Worm (Caenorhabditis elegans) whole organism, L1 larva: ENCODE results near the gene K03A1.4.

ENCODE experiments used
- C04F5.9 ChIP-seq: sonication (generic microtip); optimal IDR thresholded peaks from 2 replicates; lab custom pipeline; 2016; ENCODE audit warnings: missing genetic modification characterization, missing compliant biosample characterization
- F16B12.6 ChIP-seq: fragments of 150-350 bp; optimal IDR thresholded peaks from 2 replicates; lab custom pipeline; 2014; ENCODE audit warnings: missing biosample characterization, missing genetic modification characterization
- Y116A8C.19 ChIP-seq: sonication (generic microtip); optimal IDR thresholded peaks from 2 replicates; lab custom pipeline; 2016; ENCODE audit warnings: missing compliant biosample characterization, missing genetic modification characterization, borderline replicate concordance
- aha-1 ChIP-seq: fragments of 150-350 bp; optimal IDR thresholded peaks from 2 replicates; lab custom pipeline; 2014; ENCODE audit warnings: missing biosample characterization, missing genetic modification characterization
- alr-1 ChIP-seq: fragments of 200-800 bp; sonication (Bioruptor generic); optimal IDR thresholded peaks from 2 replicates; lab custom pipeline; 2018; ENCODE audit warnings: borderline replicate concordance, mild to moderate bottlenecking, missing genetic modification characterization, missing compliant biosample characterization
- aly-2 ChIP-seq: fragments of 150-350 bp; optimal IDR thresholded peaks from 2 replicates; lab custom pipeline; 2014; ENCODE audit warnings: missing biosample characterization, missing genetic modification characterization
- blmp-1 ChIP-seq: fragments of 150-350 bp; optimal IDR thresholded peaks from 2 replicates; lab custom pipeline; 2014; ENCODE audit warnings: missing biosample characterization, missing genetic modification characterization
- ceh-8 ChIP-seq: fragments of 200-800 bp; sonication (Bioruptor generic); optimal IDR thresholded peaks from 2 replicates; lab custom pipeline; 2018; ENCODE audit warnings: mild to moderate bottlenecking, missing genetic modification characterization, moderate library complexity, missing compliant biosample characterization
- ceh-82 ChIP-seq, 3 experiments: fragments of 150-350 bp in 1 of 3; sonication (generic microtip) in 2 of 3; optimal IDR thresholded peaks; 2 replicates each; lab custom pipeline; 2014 to 2017; ENCODE audit warnings: missing biosample characterization in 3 of 3, missing genetic modification characterization in 3 of 3
- ceh-88 ChIP-seq: fragments of 200-800 bp; sonication (Bioruptor generic); IDR thresholded peaks from 2 replicates; pipeline ENCODE4 v1.3.6; 2022; ENCODE audit warnings: missing genetic modification characterization, missing compliant biosample characterization
- ceh-90 ChIP-seq: sonication (generic microtip); optimal IDR thresholded peaks from 2 replicates; lab custom pipeline; 2016; ENCODE audit warnings: missing genetic modification characterization, missing compliant biosample characterization
- dsc-1 ChIP-seq: sonication (generic microtip); optimal IDR thresholded peaks from 2 replicates; lab custom pipeline; 2016; ENCODE audit warnings: mild to moderate bottlenecking, missing genetic modification characterization, missing compliant biosample characterization
- efl-3 ChIP-seq: fragments of 200-800 bp; sonication (Bioruptor generic); optimal IDR thresholded peaks from 2 replicates; lab custom pipeline; 2018; ENCODE audit warnings: mild to moderate bottlenecking, missing genetic modification characterization, missing compliant biosample characterization
- egl-13 ChIP-seq: sonication (generic microtip); optimal IDR thresholded peaks from 2 replicates; lab custom pipeline; 2016; ENCODE audit warnings: missing genotype, missing genetic modification reagents, missing genetic modification characterization, missing compliant biosample characterization
- elt-3 ChIP-seq, 6 experiments: fragments of 150-350 bp in 1 of 6; sonication (generic microtip); optimal IDR thresholded peaks; 2 replicates each; lab custom pipeline; 2017 to 2018; ENCODE audit warnings: missing biosample characterization in 6 of 6, missing genetic modification characterization in 6 of 6, inconsistent platforms in 1 of 6
- ets-5 ChIP-seq: fragments of 200-800 bp; sonication (Bioruptor generic); IDR thresholded peaks from 2 replicates; pipeline ENCODE4 v1.3.6; 2022; ENCODE audit warnings: missing genetic modification characterization, missing compliant biosample characterization
- fkh-10 ChIP-seq: sonication (generic microtip); optimal IDR thresholded peaks from 2 replicates; lab custom pipeline; 2017; ENCODE audit warnings: missing biosample characterization, missing genetic modification reagents, missing genetic modification characterization
- grh-1 ChIP-seq: fragments of 200-800 bp; sonication (Bioruptor generic); IDR thresholded peaks from 2 replicates; pipeline ENCODE4 v1.3.6; 2022; ENCODE audit warnings: missing genetic modification reagents, missing genetic modification characterization, missing compliant biosample characterization
- hlh-17 ChIP-seq: fragments of 200-800 bp; sonication (Bioruptor generic); optimal IDR thresholded peaks from 2 replicates; lab custom pipeline; 2018; ENCODE audit warnings: missing genetic modification characterization, mild to moderate bottlenecking, missing compliant biosample characterization, moderate library complexity, borderline replicate concordance
- isw-1 ChIP-seq: fragments of 200-800 bp; sonication (Bioruptor generic); IDR thresholded peaks from 2 replicates; pipeline ENCODE4 v1.3.6; 2022; ENCODE audit warnings: missing genetic modification characterization, missing compliant biosample characterization
- jun-1 ChIP-seq: fragments of 150-350 bp; optimal IDR thresholded peaks from 2 replicates; lab custom pipeline; 2014; ENCODE audit warnings: missing biosample characterization, missing genetic modification reagents, missing genetic modification characterization
- lin-14 ChIP-seq: fragments of 200-800 bp; sonication (Bioruptor generic); optimal IDR thresholded peaks from 2 replicates; lab custom pipeline; 2018; ENCODE audit warnings: mild to moderate bottlenecking, missing genetic modification characterization, moderate library complexity, missing compliant biosample characterization
- lin-15B ChIP-seq: fragments of 150-350 bp; sonication (generic microtip); optimal IDR thresholded peaks from 3 replicates; lab custom pipeline; 2014; ENCODE audit warnings: missing biosample characterization, missing genetic modification characterization
- lin-39 ChIP-seq: fragments of 150-350 bp; optimal IDR thresholded peaks from 2 replicates; lab custom pipeline; 2014; ENCODE audit warnings: missing biosample characterization, missing genetic modification reagents, missing genetic modification characterization
- lir-3 ChIP-seq: sonication (generic microtip); optimal IDR thresholded peaks from 2 replicates; lab custom pipeline; 2016; ENCODE audit warnings: mild to moderate bottlenecking, missing genetic modification characterization, moderate library complexity, missing compliant biosample characterization; ENCODE audit not compliant: poor library complexity
- lsy-2 ChIP-seq, 2 experiments: fragments of 150-350 bp; optimal IDR thresholded peaks; 2 replicates each; lab custom pipeline; 2014; ENCODE audit warnings: missing biosample characterization in 2 of 2, missing genetic modification characterization in 2 of 2
- mab-9 ChIP-seq: fragments of 200-800 bp; sonication (Bioruptor generic); IDR thresholded peaks from 2 replicates; pipeline ENCODE4 v1.3.6; 2022; ENCODE audit warnings: missing genetic modification reagents, missing genetic modification characterization, missing compliant biosample characterization
- mep-1 ChIP-seq: fragments of 150-350 bp; optimal IDR thresholded peaks from 2 replicates; lab custom pipeline; 2014; ENCODE audit warnings: missing biosample characterization, missing genetic modification characterization
- nhr-19 ChIP-seq: fragments of 200-800 bp; sonication (Bioruptor generic); conservative IDR thresholded peaks from 2 replicates; pipeline ENCODE4 v1.3.6; 2022; ENCODE audit warnings: missing genetic modification characterization, missing compliant biosample characterization
- nhr-20 ChIP-seq: sonication (generic microtip); optimal IDR thresholded peaks from 2 replicates; lab custom pipeline; 2016; ENCODE audit warnings: mild to moderate bottlenecking, missing genetic modification characterization, missing compliant biosample characterization
- nhr-237 ChIP-seq: fragments of 150-350 bp; optimal IDR thresholded peaks from 2 replicates; lab custom pipeline; 2014; ENCODE audit warnings: missing biosample characterization, missing genetic modification characterization
- nhr-28 ChIP-seq: fragments of 150-350 bp; optimal IDR thresholded peaks from 2 replicates; lab custom pipeline; 2014; ENCODE audit warnings: missing biosample characterization, missing genetic modification characterization
- nhr-47 ChIP-seq: sonication (generic microtip); optimal IDR thresholded peaks from 2 replicates; lab custom pipeline; 2016; ENCODE audit warnings: mild to moderate bottlenecking, missing genetic modification characterization, moderate library complexity, missing compliant biosample characterization
- nhr-71 ChIP-seq: sonication (generic microtip); optimal IDR thresholded peaks from 2 replicates; lab custom pipeline; 2016; ENCODE audit warnings: mild to moderate bottlenecking, missing genetic modification characterization, moderate library complexity, missing compliant biosample characterization
- nhr-76 ChIP-seq: sonication (generic microtip); optimal IDR thresholded peaks from 2 replicates; lab custom pipeline; 2017; ENCODE audit warnings: missing biosample characterization, missing genetic modification characterization
- nhr-77 ChIP-seq: fragments of 150-350 bp; optimal IDR thresholded peaks from 2 replicates; lab custom pipeline; 2014; ENCODE audit warnings: missing biosample characterization, missing genetic modification characterization
- nhr-84 ChIP-seq: sonication (generic microtip); optimal IDR thresholded peaks from 2 replicates; lab custom pipeline; 2017; ENCODE audit warnings: missing biosample characterization, missing genetic modification characterization
- nhr-85 ChIP-seq: sonication (generic microtip); peaks from one replicate; lab custom pipeline; 2016; ENCODE audit warnings: missing genetic modification characterization, inconsistent platforms, missing compliant biosample characterization
- pqm-1 ChIP-seq: sonication (generic microtip); optimal IDR thresholded peaks from 3 replicates; lab custom pipeline; 2017; ENCODE audit warnings: missing biosample characterization, missing genetic modification characterization
- skn-1 ChIP-seq: fragments of 150-350 bp; optimal IDR thresholded peaks from 2 replicates; lab custom pipeline; 2014; ENCODE audit warnings: missing biosample characterization, missing genetic modification characterization
- snpc-4 ChIP-seq: fragments of 150-350 bp; optimal IDR thresholded peaks from 2 replicates; lab custom pipeline; 2014; ENCODE audit warnings: missing biosample characterization, missing genetic modification characterization
- snu-23 ChIP-seq: sonication (generic microtip); optimal IDR thresholded peaks from 2 replicates; lab custom pipeline; 2016; ENCODE audit warnings: missing genetic modification characterization, missing compliant biosample characterization
- sup-37 ChIP-seq: fragments of 200-800 bp; sonication (Bioruptor generic); optimal IDR thresholded peaks from 2 replicates; lab custom pipeline; 2018; ENCODE audit warnings: mild to moderate bottlenecking, missing genetic modification characterization, missing compliant biosample characterization
- tbx-2 ChIP-seq: sonication (generic microtip); optimal IDR thresholded peaks from 2 replicates; lab custom pipeline; 2016; ENCODE audit warnings: missing genetic modification characterization, missing compliant biosample characterization
- tlp-1 ChIP-seq: fragments of 150-350 bp; optimal IDR thresholded peaks from 2 replicates; lab custom pipeline; 2014; ENCODE audit warnings: missing biosample characterization, missing genetic modification characterization
- unc-30 ChIP-seq: sonication (generic microtip); optimal IDR thresholded peaks from 2 replicates; lab custom pipeline; 2017; ENCODE audit warnings: missing biosample characterization, missing genetic modification characterization
- unc-86 ChIP-seq: sonication (generic microtip); optimal IDR thresholded peaks from 2 replicates; lab custom pipeline; 2016; ENCODE audit warnings: missing genetic modification characterization, missing compliant biosample characterization
- vab-15 ChIP-seq: sonication (generic microtip); optimal IDR thresholded peaks from 2 replicates; lab custom pipeline; 2017; ENCODE audit warnings: missing genotype, mild to moderate bottlenecking, missing genetic modification characterization, missing compliant biosample characterization
- xbp-1 ChIP-seq: sonication (generic microtip); optimal IDR thresholded peaks from 2 replicates; lab custom pipeline; 2016; ENCODE audit warnings: missing genetic modification characterization, missing compliant biosample characterization
- zag-1 ChIP-seq: fragments of 150-350 bp; optimal IDR thresholded peaks from 2 replicates; lab custom pipeline; 2014; ENCODE audit warnings: missing biosample characterization, missing genetic modification characterization
- ztf-4 ChIP-seq: fragments of 150-350 bp; optimal IDR thresholded peaks from 2 replicates; lab custom pipeline; 2014; ENCODE audit warnings: missing biosample characterization, missing genetic modification characterization

Gene K03A1.4

DNA sequence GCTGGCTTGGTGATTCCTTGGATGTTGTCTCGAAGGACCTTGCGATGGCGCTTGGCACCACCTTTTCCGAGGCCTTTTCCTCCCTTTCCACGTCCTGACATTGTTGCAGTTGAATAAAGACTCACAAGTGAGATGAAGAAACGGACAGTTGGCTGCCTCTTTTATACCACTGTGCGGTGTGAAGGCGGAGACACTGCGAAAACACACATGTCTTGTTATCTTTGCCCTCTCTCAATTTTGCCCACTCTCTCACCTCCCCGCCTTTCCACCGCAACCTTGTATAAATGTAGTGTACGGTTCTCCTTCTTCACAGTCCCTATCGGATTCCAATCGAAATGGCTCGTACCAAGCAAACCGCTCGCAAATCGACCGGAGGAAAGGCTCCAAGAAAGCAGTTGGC lies 11.2 kb upstream of the K03A1.4 start, which contains the start of the genes his-38 and his-40 (continued):
- TF ChIP-seq lin-15B (no peak), aly-2 (tag; lab: Kevin White, UChicago) (no peak), skn-1 (tag; lab: Kevin White, UChicago) (no peak), lin-14 (GFP tag; lab: Kevin White, UChicago) (peak; percentile 16), nhr-85 (peak; percentile 49), snu-23 (GFP tag; lab: Kevin White, UChicago) (peak; percentile 4), ztf-4 (no peak), nhr-19 (no peak)

ce11 chrX:7306434-7306833 lies 7.9 kb upstream of the K03A1.4 start:
- TF ChIP-seq nhr-237 (tag; lab: Kevin White, UChicago) (peak; percentile 60), ceh-82 (tag; optimal IDR thresholded peaks at IDR 0.05; lab: Kevin White, UChicago) (peak; percentile 20 to 73 (median 38)), lin-14 (GFP tag; lab: Kevin White, UChicago) (peak; percentile 97), ceh-8 (no peak), ceh-90 (tag; lab: Kevin White, UChicago) (no peak), nhr-19 (no peak; the same call in 1 of the 2 replicates), vab-15 (tag; lab: Kevin White, UChicago) (no peak), nhr-77 (tag; lab: Kevin White, UChicago) (peak; percentile 12), skn-1 (tag; lab: Kevin White, UChicago) (peak; percentile 27), tbx-2 (peak; percentile 58), fkh-10 (GFP tag; lab: Kevin White, UChicago) (peak; percentile 13), C04F5.9 (tag; lab: Kevin White, UChicago) (no peak), unc-86 (tag; lab: Kevin White, UChicago) (peak; percentile 4), dsc-1 (tag; lab: Kevin White, UChicago) (no peak), jun-1 (peak; percentile 26), lir-3 (tag; lab: Kevin White, UChicago) (peak; percentile 59), nhr-71 (tag; lab: Kevin White, UChicago) (peak; percentile 69), snpc-4 (tag; lab: Kevin White, UChicago) (no peak), nhr-85 (peak; percentile 80), mab-9 (GFP tag; lab: Robert Waterston, UW) (no peak), nhr-84 (tag; lab: Kevin White, UChicago) (no peak), ets-5 (GFP tag; lab: Robert Waterston, UW) (no peak), lin-39 (tag; lab: Kevin White, UChicago) (no peak), grh-1 (GFP tag; lab: Robert Waterston, UW) (no peak), sup-37 (GFP tag; lab: Kevin White, UChicago) (no peak), aly-2 (tag; lab: Kevin White, UChicago) (no peak), Y116A8C.19 (tag; lab: Kevin White, UChicago) (no peak), tlp-1 (tag; lab: Kevin White, UChicago) (no peak), hlh-17 (no peak), nhr-76 (tag; lab: Kevin White, UChicago) (no peak), ztf-4 (no peak), unc-30 (tag; lab: Kevin White, UChicago) (no peak), ceh-88 (GFP tag; lab: Robert Waterston, UW) (no peak), xbp-1 (tag; lab: Kevin White, UChicago) (peak; percentile 91), isw-1 (GFP tag; lab: Robert Waterston, UW) (peak; percentile 47), nhr-28 (no peak), blmp-1 (tag; lab: Kevin White, UChicago) (peak; percentile 51), lsy-2 (tag; optimal IDR thresholded peaks at IDR 0.05; lab: Kevin White, UChicago) (peak; percentile 41 to 66), mep-1 (tag; lab: Kevin White, UChicago) (peak; percentile 58), F16B12.6 (tag; lab: Kevin White, UChicago) (peak; percentile 13), zag-1 (tag; lab: Kevin White, UChicago) (no peak), egl-13 (tag; lab: Kevin White, UChicago) (no peak), elt-3 (tag; optimal IDR thresholded peaks at IDR 0.05; lab: Kevin White, UChicago) (peak in 3 of 6 experiments; percentile 14 to 65 (median 49)), nhr-20 (tag; lab: Kevin White, UChicago) (peak; percentile 84), efl-3 (GFP tag; lab: Kevin White, UChicago) (no peak), alr-1 (tag; lab: Kevin White, UChicago) (no peak), aha-1 (tag; lab: Kevin White, UChicago) (no peak), pqm-1 (tag; lab: Kevin White, UChicago) (no peak), nhr-47 (tag; lab: Kevin White, UChicago) (peak; percentile 55)
